Fruit fly (Drosophila melanogaster): Measurements from ENCODE around the gene SPE.

Gene SPE

dm6 chr3R:23722680-23723372 lies 36.8 kb downstream of the SPE start, which contains the start of gene CG10365 (continued):
- TF ChIP-seq sv (GFP tag; optimal IDR thresholded peaks at IDR 0.05) (no peak), Myc (optimal IDR thresholded peaks at IDR 0.05) (no peak), CrebA (GFP tag; optimal IDR thresholded peaks at IDR 0.05; ENCODE audit: borderline replicate concordance) (no peak), Hr83 (GFP tag; optimal IDR thresholded peaks at IDR 0.05; ENCODE audit: poor library complexity, severe bottlenecking) (no peak), Hr78 (GFP tag; optimal IDR thresholded peaks at IDR 0.05) (no peak)

dm6 chr3R:23723381-23724034 lies 37.5 kb downstream of the SPE start:
- no peak for TF ChIP-seq Dfd (GFP tag; optimal IDR thresholded peaks at IDR 0.05)
- peak; percentile 17 for TF ChIP-seq Jra (GFP tag; optimal IDR thresholded peaks at IDR 0.05)
- TF ChIP-seq sage (GFP tag; optimal IDR thresholded peaks at IDR 0.05) = peak; percentile 34
- TF ChIP-seq psq (GFP tag; optimal IDR thresholded peaks at IDR 0.05) = no peak
- TF ChIP-seq Vsx2 (GFP tag; optimal IDR thresholded peaks at IDR 0.05; ENCODE audit: partially characterized antibody) = no peak
- TF ChIP-seq br (GFP tag; optimal IDR thresholded peaks at IDR 0.05) = peak; percentile 11
- TF ChIP-seq Sp1 (GFP tag; optimal IDR thresholded peaks at IDR 0.05) = peak; percentile 2
- TF ChIP-seq tai (GFP tag; optimal IDR thresholded peaks at IDR 0.05) = peak; percentile 51
- peak; percentile 15 for TF ChIP-seq rgr (GFP tag; optimal IDR thresholded peaks at IDR 0.05)
- no peak for TF ChIP-seq lola (GFP tag; optimal IDR thresholded peaks at IDR 0.05)
- peak; percentile 45 for TF ChIP-seq h (GFP tag; optimal IDR thresholded peaks at IDR 0.05)
- TF ChIP-seq woc (GFP tag; optimal IDR thresholded peaks at IDR 0.05) = no peak
- peak; percentile 70 for TF ChIP-seq Hr83 (GFP tag; optimal IDR thresholded peaks at IDR 0.05; ENCODE audit: poor library complexity, severe bottlenecking)
- peak; percentile 10 for TF ChIP-seq HLH106 (tag; optimal IDR thresholded peaks at IDR 0.05)
- no peak for TF ChIP-seq CrebA (GFP tag; optimal IDR thresholded peaks at IDR 0.05; ENCODE audit: borderline replicate concordance)
- peak; percentile 22 to 38 for TF ChIP-seq dl (GFP tag; optimal IDR thresholded peaks at IDR 0.05; ENCODE audit: insufficient read depth in 1 of 2, partially characterized antibody in 2 of 2)
- peak; percentile 24 for TF ChIP-seq fru (GFP tag; optimal IDR thresholded peaks at IDR 0.05)
- no peak for TF ChIP-seq Hr78 (GFP tag; optimal IDR thresholded peaks at IDR 0.05)
- peak in 1 of 2 experiments; percentile 51 for TF ChIP-seq foxo (GFP tag; optimal IDR thresholded peaks at IDR 0.05)
- TF ChIP-seq Dif (GFP tag; optimal IDR thresholded peaks at IDR 0.05; ENCODE audit: partially characterized antibody) = peak; percentile 74
- no peak for TF ChIP-seq pan (optimal IDR thresholded peaks at IDR 0.05)
- TF ChIP-seq usp (GFP tag; optimal IDR thresholded peaks at IDR 0.05) = no peak

- no peak for TF ChIP-seq Mio (GFP tag; optimal IDR thresholded peaks at IDR 0.05)
- TF ChIP-seq Sp1 (GFP tag; optimal IDR thresholded peaks at IDR 0.05) = no peak
- peak; percentile 42 for TF ChIP-seq brk (GFP tag; optimal IDR thresholded peaks at IDR 0.05)
- TF ChIP-seq N (GFP tag; optimal IDR thresholded peaks at IDR 0.05) = no peak
- no peak for TF ChIP-seq fru (GFP tag; optimal IDR thresholded peaks at IDR 0.05)
- no peak for TF ChIP-seq CG32264 (GFP tag; optimal IDR thresholded peaks at IDR 0.05)
- TF ChIP-seq h (GFP tag; optimal IDR thresholded peaks at IDR 0.05) = peak; percentile 12
- TF ChIP-seq sage (GFP tag; optimal IDR thresholded peaks at IDR 0.05) = peak; percentile 7
- TF ChIP-seq foxo (GFP tag; optimal IDR thresholded peaks at IDR 0.05) = no peak
- no peak for TF ChIP-seq sv (GFP tag; optimal IDR thresholded peaks at IDR 0.05)
- no peak for TF ChIP-seq Hr78 (GFP tag; optimal IDR thresholded peaks at IDR 0.05)
- peak; percentile 80 for TF ChIP-seq CrebA (GFP tag; optimal IDR thresholded peaks at IDR 0.05; ENCODE audit: borderline replicate concordance)
- TF ChIP-seq Dif (GFP tag; optimal IDR thresholded peaks at IDR 0.05; ENCODE audit: partially characterized antibody) = no peak
- TF ChIP-seq jim (GFP tag; optimal IDR thresholded peaks at IDR 0.05) = no peak
- TF ChIP-seq pan (optimal IDR thresholded peaks at IDR 0.05) = no peak
- peak; percentile 31 for TF ChIP-seq Vsx2 (GFP tag; optimal IDR thresholded peaks at IDR 0.05; ENCODE audit: partially characterized antibody)
- no peak for TF ChIP-seq Rel (GFP tag; optimal IDR thresholded peaks at IDR 0.05)
- peak; percentile 42 for TF ChIP-seq Rel (tag; optimal IDR thresholded peaks at IDR 0.05)
- TF ChIP-seq dmrt93B (GFP tag; optimal IDR thresholded peaks at IDR 0.05) = no peak
- no peak for TF ChIP-seq Hr83 (GFP tag; optimal IDR thresholded peaks at IDR 0.05; ENCODE audit: poor library complexity, severe bottlenecking)
- TF ChIP-seq woc (GFP tag; optimal IDR thresholded peaks at IDR 0.05) = no peak
- TF ChIP-seq dsf (GFP tag; optimal IDR thresholded peaks at IDR 0.05; ENCODE audit: borderline replicate concordance) = no peak
- TF ChIP-seq Hnf4 (GFP tag; optimal IDR thresholded peaks at IDR 0.05) = no peak
- no peak for TF ChIP-seq Dfd (GFP tag; optimal IDR thresholded peaks at IDR 0.05)
- TF ChIP-seq CG9705 (GFP tag; optimal IDR thresholded peaks at IDR 0.05) = no peak
- peak; percentile 55 for TF ChIP-seq br (GFP tag; optimal IDR thresholded peaks at IDR 0.05)
- TF ChIP-seq GATAd (GFP tag; optimal IDR thresholded peaks at IDR 0.05) = no peak
- TF ChIP-seq psq (GFP tag; optimal IDR thresholded peaks at IDR 0.05) = no peak
- TF ChIP-seq HLH106 (tag; optimal IDR thresholded peaks at IDR 0.05) = no peak
- no peak for TF ChIP-seq usp (GFP tag; optimal IDR thresholded peaks at IDR 0.05)
- no peak for TF ChIP-seq Jra (GFP tag; optimal IDR thresholded peaks at IDR 0.05)
- no peak for TF ChIP-seq ey (GFP tag; optimal IDR thresholded peaks at IDR 0.05)
- TF ChIP-seq OdsH (GFP tag; optimal IDR thresholded peaks at IDR 0.05) = no peak
- TF ChIP-seq dl (GFP tag; optimal IDR thresholded peaks at IDR 0.05; ENCODE audit: insufficient read depth in 1 of 2, partially characterized antibody in 2 of 2) = no peak
- no peak for TF ChIP-seq Myc (optimal IDR thresholded peaks at IDR 0.05)
- no peak for TF ChIP-seq Abd-B (GFP tag; optimal IDR thresholded peaks at IDR 0.05)
- no peak for TF ChIP-seq rgr (GFP tag; optimal IDR thresholded peaks at IDR 0.05)
- TF ChIP-seq tai (GFP tag; optimal IDR thresholded peaks at IDR 0.05) = no peak
- TF ChIP-seq lola (GFP tag; optimal IDR thresholded peaks at IDR 0.05) = no peak
Observed at dm6 chr3R:23724843-23725506, 38.9 kb downstream of the SPE start.

Measured in whole organism, wandering third instar larva.